Fruit fly (Drosophila melanogaster): ENCODE results near the gene CG13829.

Gene CG13829

dm6 chr3R:23156865-23157515 lies 4.1 kb downstream of the CG13829 start:
- TF ChIP-seq CG17806 (tag; optimal IDR thresholded peaks at IDR 0.05) (no peak), CG15710 (tag; optimal IDR thresholded peaks at IDR 0.05) (peak; percentile 16), rn (GFP tag; IDR thresholded peaks at IDR 0.05) (no peak), CG8159 (tag; optimal IDR thresholded peaks at IDR 0.05) (no peak), Pif1B (GFP tag; optimal IDR thresholded peaks at IDR 0.05) (no peak), CG8301 (tag; optimal IDR thresholded peaks at IDR 0.05) (peak; percentile 40), CG10348 (GFP tag; IDR thresholded peaks at IDR 0.05) (no peak), Snoo (tag; optimal IDR thresholded peaks at IDR 0.05) (peak; percentile 38), CG12605 (GFP tag; IDR thresholded peaks at IDR 0.05) (peak; percentile 67), D1 (tag; optimal IDR thresholded peaks at IDR 0.05) (no peak), CG13204 (GFP tag; optimal IDR thresholded peaks at IDR 0.05) (peak; percentile 54), CG32121 (GFP tag; IDR thresholded peaks at IDR 0.05) (peak; percentile 38; the same call in 1 of the 2 replicates), EcR (GFP tag; optimal IDR thresholded peaks at IDR 0.05) (peak; percentile 98), Pif1A (GFP tag; optimal IDR thresholded peaks at IDR 0.05) (no peak), CG9948 (tag; optimal IDR thresholded peaks at IDR 0.05) (no peak), CG4496 (GFP tag; IDR thresholded peaks at IDR 0.05) (peak; percentile 71; the same call in 2 of the 3 replicates), CG34367 (tag; optimal IDR thresholded peaks at IDR 0.05) (peak; percentile 26), gl (tag; optimal IDR thresholded peaks at IDR 0.05) (peak; percentile 54), CG14655 (GFP tag; optimal IDR thresholded peaks at IDR 0.05) (no peak), fd96Ca (GFP tag; IDR thresholded peaks at IDR 0.05) (no peak), Ets98B (GFP tag; IDR thresholded peaks at IDR 0.05) (no peak; the same call in 1 of the 2 replicates)

dm6 chr3R:23156347-23156864 lies 4.7 kb downstream of the CG13829 start:
- TF ChIP-seq Pif1B (GFP tag; optimal IDR thresholded peaks at IDR 0.05) (no peak), EcR (GFP tag; optimal IDR thresholded peaks at IDR 0.05) (no peak), CG9948 (tag; optimal IDR thresholded peaks at IDR 0.05) (no peak), CG34367 (tag; optimal IDR thresholded peaks at IDR 0.05) (no peak), CG4496 (GFP tag; IDR thresholded peaks at IDR 0.05) (no peak), CG15710 (tag; optimal IDR thresholded peaks at IDR 0.05) (no peak), D1 (tag; optimal IDR thresholded peaks at IDR 0.05) (no peak), Ets98B (GFP tag; IDR thresholded peaks at IDR 0.05) (no peak)

dm6 chr3R:23149021-23149571 lies 12.0 kb downstream of the CG13829 start:
- peak; percentile 67 for TF ChIP-seq gl (tag; optimal IDR thresholded peaks at IDR 0.05)
- peak; percentile 92 for TF ChIP-seq CG9948 (tag; optimal IDR thresholded peaks at IDR 0.05)
- peak; percentile 70 for TF ChIP-seq CG13204 (GFP tag; optimal IDR thresholded peaks at IDR 0.05)
- peak; percentile 81 for TF ChIP-seq CG14655 (GFP tag; optimal IDR thresholded peaks at IDR 0.05)
- TF ChIP-seq CG17806 (tag; optimal IDR thresholded peaks at IDR 0.05), result peak; percentile 89
- TF ChIP-seq Pif1A (GFP tag; optimal IDR thresholded peaks at IDR 0.05), result peak; percentile 60
- peak; percentile 17; the same call in 1 of the 2 replicates for TF ChIP-seq Ets98B (GFP tag; IDR thresholded peaks at IDR 0.05)
- TF ChIP-seq CG34367 (tag; optimal IDR thresholded peaks at IDR 0.05), result peak; percentile 80
- no peak for TF ChIP-seq CG10348 (GFP tag; IDR thresholded peaks at IDR 0.05)
- no peak; the same call in 1 of the 2 replicates for TF ChIP-seq rn (GFP tag; IDR thresholded peaks at IDR 0.05)
- TF ChIP-seq EcR (GFP tag; optimal IDR thresholded peaks at IDR 0.05), result peak; percentile 71
- TF ChIP-seq CG4496 (GFP tag; IDR thresholded peaks at IDR 0.05), result peak; percentile 57
- TF ChIP-seq fd96Ca (GFP tag; IDR thresholded peaks at IDR 0.05), result peak; percentile 27; the same call in 1 of the 3 replicates
- TF ChIP-seq Snoo (tag; optimal IDR thresholded peaks at IDR 0.05), result peak; percentile 86
- TF ChIP-seq CG8301 (tag; optimal IDR thresholded peaks at IDR 0.05), result peak; percentile 63
- peak; percentile 60 for TF ChIP-seq CG12605 (GFP tag; IDR thresholded peaks at IDR 0.05)
- TF ChIP-seq Pif1B (GFP tag; optimal IDR thresholded peaks at IDR 0.05), result peak; percentile 78
- TF ChIP-seq CG32121 (GFP tag; IDR thresholded peaks at IDR 0.05), result no peak
- peak; percentile 60 for TF ChIP-seq D1 (tag; optimal IDR thresholded peaks at IDR 0.05)
- TF ChIP-seq CG8159 (tag; optimal IDR thresholded peaks at IDR 0.05), result peak; percentile 93
- TF ChIP-seq CG15710 (tag; optimal IDR thresholded peaks at IDR 0.05), result peak; percentile 90

- no peak for TF ChIP-seq rn (GFP tag; IDR thresholded peaks at IDR 0.05)
- peak; percentile 31 for TF ChIP-seq gl (tag; optimal IDR thresholded peaks at IDR 0.05)
- peak; percentile 20 for TF ChIP-seq EcR (GFP tag; optimal IDR thresholded peaks at IDR 0.05)
- peak; percentile 50 for TF ChIP-seq CG17806 (tag; optimal IDR thresholded peaks at IDR 0.05)
- peak; percentile 57 for TF ChIP-seq CG8159 (tag; optimal IDR thresholded peaks at IDR 0.05)
- peak; percentile 46 for TF ChIP-seq CG13204 (GFP tag; optimal IDR thresholded peaks at IDR 0.05)
- no peak for TF ChIP-seq Ets98B (GFP tag; IDR thresholded peaks at IDR 0.05)
- no peak; the same call in 1 of the 2 replicates for TF ChIP-seq CG12605 (GFP tag; IDR thresholded peaks at IDR 0.05)
- peak; percentile 30 for TF ChIP-seq Snoo (tag; optimal IDR thresholded peaks at IDR 0.05)
- peak; percentile 35 for TF ChIP-seq Pif1B (GFP tag; optimal IDR thresholded peaks at IDR 0.05)
- no peak for TF ChIP-seq D1 (tag; optimal IDR thresholded peaks at IDR 0.05)
- peak; percentile 54 for TF ChIP-seq CG14655 (GFP tag; optimal IDR thresholded peaks at IDR 0.05)
- TF ChIP-seq CG32121 (GFP tag; IDR thresholded peaks at IDR 0.05), result no peak
- TF ChIP-seq fd96Ca (GFP tag; IDR thresholded peaks at IDR 0.05), result peak; percentile 31; the same call in 1 of the 3 replicates
- TF ChIP-seq CG34367 (tag; optimal IDR thresholded peaks at IDR 0.05), result no peak
- peak; percentile 52 for TF ChIP-seq CG8301 (tag; optimal IDR thresholded peaks at IDR 0.05)
- TF ChIP-seq CG10348 (GFP tag; IDR thresholded peaks at IDR 0.05), result no peak
- TF ChIP-seq CG9948 (tag; optimal IDR thresholded peaks at IDR 0.05), result peak; percentile 26
- TF ChIP-seq CG15710 (tag; optimal IDR thresholded peaks at IDR 0.05), result peak; percentile 62
- peak; percentile 46 for TF ChIP-seq CG4496 (GFP tag; IDR thresholded peaks at IDR 0.05)
- TF ChIP-seq Pif1A (GFP tag; optimal IDR thresholded peaks at IDR 0.05), result peak; percentile 14
These were observed 12.7 kb downstream of the CG13829 start for dm6 chr3R:23148433-23148832.

dm6 chr3R:23147625-23148024 lies 13.5 kb downstream of the CG13829 start:
- TF ChIP-seq CG8159 (tag; optimal IDR thresholded peaks at IDR 0.05) (peak; percentile 80), CG10348 (GFP tag; IDR thresholded peaks at IDR 0.05) (no peak), D1 (tag; optimal IDR thresholded peaks at IDR 0.05) (peak; percentile 27), Pif1A (GFP tag; optimal IDR thresholded peaks at IDR 0.05) (peak; percentile 45), CG4496 (GFP tag; IDR thresholded peaks at IDR 0.05) (peak; percentile 49; the same call in 1 of the 3 replicates), fd96Ca (GFP tag; IDR thresholded peaks at IDR 0.05) (peak; percentile 54; the same call in 2 of the 3 replicates), EcR (GFP tag; optimal IDR thresholded peaks at IDR 0.05) (no peak), CG12605 (GFP tag; IDR thresholded peaks at IDR 0.05) (no peak), Pif1B (GFP tag; optimal IDR thresholded peaks at IDR 0.05) (peak; percentile 39), rn (GFP tag; IDR thresholded peaks at IDR 0.05) (peak; percentile 47; the same call in 1 of the 2 replicates), Snoo (tag; optimal IDR thresholded peaks at IDR 0.05) (peak; percentile 68), CG34367 (tag; optimal IDR thresholded peaks at IDR 0.05) (peak; percentile 76), gl (tag; optimal IDR thresholded peaks at IDR 0.05) (peak; percentile 70), CG32121 (GFP tag; IDR thresholded peaks at IDR 0.05) (no peak), CG17806 (tag; optimal IDR thresholded peaks at IDR 0.05) (peak; percentile 87), CG15710 (tag; optimal IDR thresholded peaks at IDR 0.05) (peak; percentile 82), CG9948 (tag; optimal IDR thresholded peaks at IDR 0.05) (peak; percentile 82), CG13204 (GFP tag; optimal IDR thresholded peaks at IDR 0.05) (peak; percentile 19), CG14655 (GFP tag; optimal IDR thresholded peaks at IDR 0.05) (peak; percentile 52), CG8301 (tag; optimal IDR thresholded peaks at IDR 0.05) (peak; percentile 37)

Data from whole organism, pupa.